Worm (Caenorhabditis elegans): Measurements from ENCODE around the gene mrps-11.
A peak's percentile ranks its signal among the peaks of the same experiment; 100 is the strongest.
"Not testable (repeated sequence)": the region's sequence is repeated elsewhere in the genome, so short reads cannot be mapped to it uniquely, and the experiment has no call there.

Gene mrps-11

ce11 chrV:12511946-12512345, 17.5 kb upstream of the mrps-11 start:
- TF ChIP-seq lin-14 (GFP tag; optimal IDR thresholded peaks at IDR 0.05) (peak; percentile 56), nhr-71 (tag; optimal IDR thresholded peaks at IDR 0.05) (peak; percentile 17), nhr-20 (tag; optimal IDR thresholded peaks at IDR 0.05) (peak; percentile 23), snu-23 (GFP tag; optimal IDR thresholded peaks at IDR 0.05) (peak; percentile 14), ceh-82 (tag; optimal IDR thresholded peaks at IDR 0.05) (no peak), lsy-2 (tag; optimal IDR thresholded peaks at IDR 0.05) (peak in 1 of 2 experiments; percentile 26), hlh-17 (GFP tag; optimal IDR thresholded peaks at IDR 0.05; ENCODE audit: borderline replicate concordance) (no peak), ztf-4 (tag; optimal IDR thresholded peaks at IDR 0.05) (no peak), nhr-85 (tag) (peak; percentile 80), elt-3 (tag; optimal IDR thresholded peaks at IDR 0.05) (peak in 4 of 6 experiments; percentile 10 to 68 (median 44)), tbx-2 (tag; optimal IDR thresholded peaks at IDR 0.05) (peak; percentile 33), blmp-1 (tag; optimal IDR thresholded peaks at IDR 0.05) (peak; percentile 1), pag-3 (tag; optimal IDR thresholded peaks at IDR 0.05; ENCODE audit: borderline replicate concordance, insufficient read depth) (peak; percentile 61), vab-15 (tag; optimal IDR thresholded peaks at IDR 0.05) (peak; percentile 53)

ce11 chrV:12509922-12510582, 15.6 kb upstream of the mrps-11 start:
- TF ChIP-seq ceh-63 (GFP tag; optimal IDR thresholded peaks at IDR 0.05) = peak; percentile 58
- peak; percentile 76 for TF ChIP-seq rnt-1 (tag; optimal IDR thresholded peaks at IDR 0.05)
- not testable (repeated sequence) for TF ChIP-seq efl-1 (optimal IDR thresholded peaks at IDR 0.05)
- peak in 1 of 2 experiments; percentile 80 for TF ChIP-seq efl-1 (GFP tag; optimal IDR thresholded peaks at IDR 0.05 in 1 of 2)
- TF ChIP-seq efl-3 (GFP tag; optimal IDR thresholded peaks at IDR 0.05) = peak; percentile 45
- peak; percentile 70 for TF ChIP-seq lir-3 (tag; optimal IDR thresholded peaks at IDR 0.05; ENCODE audit: poor library complexity)
- peak; percentile 30 for TF ChIP-seq C34B4.2 (tag; optimal IDR thresholded peaks at IDR 0.05)
- peak; percentile 88 for TF ChIP-seq hlh-17 (GFP tag; optimal IDR thresholded peaks at IDR 0.05; ENCODE audit: borderline replicate concordance)
- TF ChIP-seq nhr-237 (tag; optimal IDR thresholded peaks at IDR 0.05) = peak; percentile 64
- TF ChIP-seq ceh-8 (GFP tag; optimal IDR thresholded peaks at IDR 0.05) = peak; percentile 59

- TF ChIP-seq nhr-90 (tag; optimal IDR thresholded peaks at IDR 0.05; ENCODE audit: poor library complexity) (no peak), snu-23 (GFP tag; optimal IDR thresholded peaks at IDR 0.05) (no peak), egl-13 (tag; optimal IDR thresholded peaks at IDR 0.05) (no peak), efl-1 (optimal IDR thresholded peaks at IDR 0.05) (no peak), efl-1 (GFP tag; optimal IDR thresholded peaks at IDR 0.05 in 1 of 2) (no peak), ceh-88 (GFP tag; IDR thresholded peaks at IDR 0.05) (no peak), skn-1 (tag; optimal IDR thresholded peaks at IDR 0.05) (no peak), nhr-12 (tag; optimal IDR thresholded peaks at IDR 0.05) (no peak), fkh-8 (tag; optimal IDR thresholded peaks at IDR 0.05) (no peak), sptf-1 (tag; optimal IDR thresholded peaks at IDR 0.05) (no peak), ama-1 (optimal IDR thresholded peaks at IDR 0.05) (no peak), ceh-63 (GFP tag; optimal IDR thresholded peaks at IDR 0.05) (no peak), fkh-4 (tag; optimal IDR thresholded peaks at IDR 0.05; ENCODE audit: borderline replicate concordance) (no peak), ztf-11 (tag; optimal IDR thresholded peaks at IDR 0.05) (no peak), C34B4.2 (tag; optimal IDR thresholded peaks at IDR 0.05) (no peak), egl-27 (tag; optimal IDR thresholded peaks at IDR 0.05) (no peak), lir-3 (tag; optimal IDR thresholded peaks at IDR 0.05; ENCODE audit: poor library complexity) (no peak), irx-1 (tag; optimal IDR thresholded peaks at IDR 0.05) (no peak)
Observed at ce11 chrV:12506185-12506584, 11.8 kb upstream of the mrps-11 start, which contains the start of gene nlp-46. Gene nlp-46 (minus strand): TSS chrV:12506285.

- no peak for TF ChIP-seq nhr-12 (tag; optimal IDR thresholded peaks at IDR 0.05)
Observed at ce11 chrV:12505730-12506129, 11.3 kb upstream of the mrps-11 start.

All from whole organism, L1 larva.